Fruit fly (Drosophila melanogaster): ENCODE results near the gene GstZ1.

- no peak for TF ChIP-seq h (optimal IDR thresholded peaks at IDR 0.05)
- TF ChIP-seq psq (optimal IDR thresholded peaks at IDR 0.05) = no peak
Observed at dm6 chr3R:9430344-9431253, 25.7 kb downstream of the GstZ1 start.
